Fruit fly (Drosophila melanogaster): ENCODE data around the gene CG12481.
A peak's percentile ranks its signal among the peaks of the same experiment; 100 is the strongest.

The CG12481 gene

dm6 chrX:14214505-14215449 is 27.7 kb downstream of the CG12481 start (continued):
- TF ChIP-seq NK7.1 (GFP tag; optimal IDR thresholded peaks at IDR 0.05) (no peak), ash1 (GFP tag; optimal IDR thresholded peaks at IDR 0.05) (no peak), shn (GFP tag; optimal IDR thresholded peaks at IDR 0.05) (no peak), Nf-YB (GFP tag; optimal IDR thresholded peaks at IDR 0.05) (no peak), Ets97D (GFP tag; optimal IDR thresholded peaks at IDR 0.05) (no peak), trh (GFP tag; optimal IDR thresholded peaks at IDR 0.05) (no peak), gfzf (GFP tag; optimal IDR thresholded peaks at IDR 0.05) (no peak), YL-1 (GFP tag; optimal IDR thresholded peaks at IDR 0.05) (no peak), chif (GFP tag; optimal IDR thresholded peaks at IDR 0.05) (no peak), pfk (GFP tag; optimal IDR thresholded peaks at IDR 0.05) (no peak), p53 (GFP tag; optimal IDR thresholded peaks at IDR 0.05) (no peak), D19B (GFP tag; optimal IDR thresholded peaks at IDR 0.05) (peak; percentile 44), pita (GFP tag; optimal IDR thresholded peaks at IDR 0.05) (no peak), NC2α (GFP tag; optimal IDR thresholded peaks at IDR 0.05) (no peak), ac (GFP tag; optimal IDR thresholded peaks at IDR 0.05) (no peak), CG14050 (GFP tag; IDR thresholded peaks at IDR 0.05) (no peak), Hr3 (GFP tag; optimal IDR thresholded peaks at IDR 0.05) (peak; percentile 2), Usf (GFP tag; optimal IDR thresholded peaks at IDR 0.05) (no peak), ham (GFP tag; IDR thresholded peaks at IDR 0.05) (no peak), B-H2 (GFP tag; optimal IDR thresholded peaks at IDR 0.05) (no peak), CG1647 (GFP tag; optimal IDR thresholded peaks at IDR 0.05) (no peak), CG16813 (GFP tag; IDR thresholded peaks at IDR 0.05; ENCODE audit: partially characterized antibody) (no peak), dmrt11E (tag; optimal IDR thresholded peaks at IDR 0.05) (no peak), pho (GFP tag; optimal IDR thresholded peaks at IDR 0.05) (no peak), CG17186 (GFP tag; optimal IDR thresholded peaks at IDR 0.05) (no peak), Hey (tag; optimal IDR thresholded peaks at IDR 0.05) (no peak), lov (optimal IDR thresholded peaks at IDR 0.05) (no peak), lov (GFP tag; IDR thresholded peaks at IDR 0.05) (no peak), Dip3 (GFP tag; optimal IDR thresholded peaks at IDR 0.05) (no peak), CG13287 (GFP tag; IDR thresholded peaks at IDR 0.05; ENCODE audit: partially characterized antibody) (no peak), phol (tag; optimal IDR thresholded peaks at IDR 0.05) (peak; percentile 37), CG30431 (GFP tag; optimal IDR thresholded peaks at IDR 0.05) (no peak), CG2129 (GFP tag; IDR thresholded peaks at IDR 0.05; ENCODE audit: partially characterized antibody) (no peak), sr (GFP tag; IDR thresholded peaks at IDR 0.05) (no peak), tio (GFP tag; optimal IDR thresholded peaks at IDR 0.05) (peak; percentile 19), CG9215 (GFP tag; IDR thresholded peaks at IDR 0.05) (peak; percentile 24; the same call in 1 of the 2 replicates), Vsx1 (GFP tag; optimal IDR thresholded peaks at IDR 0.05) (peak; percentile 21), CG15601 (tag; optimal IDR thresholded peaks at IDR 0.05) (no peak), zen2 (GFP tag; IDR thresholded peaks at IDR 0.05; ENCODE audit: partially characterized antibody) (no peak), NfI (GFP tag; optimal IDR thresholded peaks at IDR 0.05) (peak; percentile 12), CG14667 (GFP tag; IDR thresholded peaks at IDR 0.05) (no peak), CG2120 (GFP tag; optimal IDR thresholded peaks at IDR 0.05) (peak; percentile 21), CG11695 (GFP tag; IDR thresholded peaks at IDR 0.05) (peak; percentile 66; the same call in 2 of the 3 replicates), CG12104 (GFP tag; optimal IDR thresholded peaks at IDR 0.05) (peak; percentile 14), CG8924 (tag; optimal IDR thresholded peaks at IDR 0.05) (peak; percentile 37), hbn (GFP tag; IDR thresholded peaks at IDR 0.05; ENCODE audit: partially characterized antibody) (no peak), CG12391 (tag; optimal IDR thresholded peaks at IDR 0.05) (peak; percentile 28), Meics (GFP tag; optimal IDR thresholded peaks at IDR 0.05) (peak; percentile 57), jumu (GFP tag; optimal IDR thresholded peaks at IDR 0.05) (no peak)
